Fruit fly (Drosophila melanogaster) ovary, adult (tissue): ENCODE measurements around the gene CG6225.

ENCODE experiments used
- CG17801 ChIP-seq: fragments of 200-800 bp; optimal IDR thresholded peaks from 2 replicates; lab custom pipeline; 2019; ENCODE audit warnings: missing biosample characterization, mild to moderate bottlenecking, missing genetic modification characterization, moderate library complexity; ENCODE audit not compliant: partially characterized antibody

Gene CG6225

DNA sequence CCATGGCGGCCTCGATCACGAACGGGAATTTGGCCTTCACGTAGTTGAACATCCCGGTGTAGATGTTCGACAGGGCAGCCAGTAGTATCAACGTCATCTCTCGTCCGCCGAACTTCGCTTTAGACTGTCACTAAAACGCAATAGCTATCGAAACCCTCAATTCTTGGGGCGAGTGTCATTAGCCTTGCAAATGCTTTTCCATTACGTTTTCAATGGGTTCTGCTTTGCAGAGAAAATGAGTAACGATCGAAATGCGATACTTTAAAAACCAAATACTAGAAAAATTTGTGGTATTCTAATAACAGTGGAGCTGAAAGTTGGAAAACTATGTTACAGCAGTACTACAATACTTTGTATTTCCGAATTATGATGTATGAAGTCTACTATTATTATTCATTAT is 21.8 kb downstream of the CG6225 start, which contains the start of gene CG43630:
Gene CG43630 (minus strand): TSS at position 101 of the 400 bp plus-strand sequence.
- no peak for TF ChIP-seq CG17801 (GFP tag; lab: Kevin White, UChicago)

- no peak for TF ChIP-seq CG17801 (GFP tag; lab: Kevin White, UChicago)
Measured at dm6 chr3R:12678850-12679249, 24.5 kb downstream of the CG6225 start, which contains the start of gene mbo. mbo (minus strand) TSS chr3R:12679052.

DNA sequence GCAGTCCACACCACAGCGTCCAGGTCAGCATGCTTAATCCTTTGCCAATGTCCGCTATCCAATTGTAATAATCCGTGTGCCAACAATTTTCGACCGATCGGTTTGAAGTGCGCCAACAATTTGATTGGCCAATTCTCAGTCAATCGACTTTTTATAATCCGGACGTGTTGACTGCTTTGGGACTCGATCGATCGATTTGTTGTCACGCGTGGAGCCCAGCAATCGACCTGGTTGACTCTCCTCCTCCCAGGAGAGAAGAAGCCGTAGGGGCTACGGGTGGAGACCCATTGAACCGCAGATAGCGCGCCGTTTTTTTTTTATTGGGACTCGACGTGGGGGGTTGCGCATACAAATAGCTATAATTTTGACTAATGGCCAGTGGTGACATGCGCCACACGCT is 26.9 kb downstream of the CG6225 start, which contains the start of gene Cyp313a4:
Gene Cyp313a4 (minus strand): TSS at position 101 of the 400 bp plus-strand sequence.
- no peak for TF ChIP-seq CG17801 (GFP tag; lab: Kevin White, UChicago)

- no peak for TF ChIP-seq CG17801 (GFP tag; lab: Kevin White, UChicago)
Measured at dm6 chr3R:12685290-12685689, 30.9 kb downstream of the CG6225 start.

DNA sequence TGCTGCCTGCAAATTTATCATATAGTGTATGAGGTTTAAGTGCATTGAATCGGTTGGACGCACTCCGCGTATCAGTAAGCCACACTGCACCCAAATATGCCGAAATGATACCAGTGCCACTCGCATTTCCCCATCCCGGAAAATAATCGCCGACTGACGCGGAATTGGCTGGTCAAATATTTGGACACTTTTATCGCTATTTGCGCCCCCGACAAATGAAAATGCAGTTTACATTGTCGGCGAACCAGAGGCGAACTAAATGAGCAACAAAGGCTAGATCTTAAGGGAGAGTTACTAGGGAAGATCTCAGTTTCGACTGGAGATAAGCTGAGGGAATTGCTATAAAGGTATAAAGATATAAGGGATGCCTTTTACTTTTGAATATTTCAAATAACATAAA is 33.7 kb downstream of the CG6225 start:
- no peak for TF ChIP-seq CG17801 (GFP tag; lab: Kevin White, UChicago)

DNA sequence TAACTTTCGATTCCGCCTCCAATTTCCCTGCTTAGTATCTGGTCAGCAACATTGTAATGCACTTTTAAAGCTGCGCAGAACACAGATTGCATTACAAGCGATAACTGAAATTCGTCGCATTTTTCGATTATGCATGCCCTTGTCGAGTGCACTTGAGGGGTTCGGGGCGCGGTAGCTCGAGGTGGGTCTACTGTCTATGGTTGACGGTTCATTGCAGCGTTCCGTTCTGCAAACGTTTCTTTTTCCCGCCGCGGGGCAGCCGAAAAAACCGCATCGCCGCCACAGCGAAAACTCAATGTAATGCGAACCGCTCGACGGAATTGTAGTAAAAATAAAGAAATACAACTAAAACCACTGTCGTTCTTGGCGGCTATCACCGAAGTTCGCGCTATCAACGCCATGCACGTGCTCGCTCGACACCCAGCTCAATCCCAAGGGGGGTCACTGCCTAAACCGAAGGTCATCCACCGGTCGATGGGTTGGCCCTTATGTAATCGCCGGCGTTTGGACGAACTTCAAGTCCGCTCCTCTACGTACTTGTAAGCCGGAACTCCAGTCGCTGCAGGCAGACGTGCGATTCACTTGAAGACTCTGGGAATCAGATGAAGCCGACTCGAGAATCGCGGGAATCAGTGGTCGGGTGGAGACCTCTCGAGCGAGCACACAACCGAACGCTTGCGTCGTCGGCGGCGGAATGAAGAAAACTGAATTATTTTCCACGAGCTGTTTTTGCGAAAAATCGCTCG is 34.5 kb downstream of the CG6225 start, which contains the start of gene kar:
Gene kar (minus strand): TSS at position 696 of the 746 bp plus-strand sequence.
- no peak for TF ChIP-seq CG17801 (GFP tag; lab: Kevin White, UChicago)

DNA sequence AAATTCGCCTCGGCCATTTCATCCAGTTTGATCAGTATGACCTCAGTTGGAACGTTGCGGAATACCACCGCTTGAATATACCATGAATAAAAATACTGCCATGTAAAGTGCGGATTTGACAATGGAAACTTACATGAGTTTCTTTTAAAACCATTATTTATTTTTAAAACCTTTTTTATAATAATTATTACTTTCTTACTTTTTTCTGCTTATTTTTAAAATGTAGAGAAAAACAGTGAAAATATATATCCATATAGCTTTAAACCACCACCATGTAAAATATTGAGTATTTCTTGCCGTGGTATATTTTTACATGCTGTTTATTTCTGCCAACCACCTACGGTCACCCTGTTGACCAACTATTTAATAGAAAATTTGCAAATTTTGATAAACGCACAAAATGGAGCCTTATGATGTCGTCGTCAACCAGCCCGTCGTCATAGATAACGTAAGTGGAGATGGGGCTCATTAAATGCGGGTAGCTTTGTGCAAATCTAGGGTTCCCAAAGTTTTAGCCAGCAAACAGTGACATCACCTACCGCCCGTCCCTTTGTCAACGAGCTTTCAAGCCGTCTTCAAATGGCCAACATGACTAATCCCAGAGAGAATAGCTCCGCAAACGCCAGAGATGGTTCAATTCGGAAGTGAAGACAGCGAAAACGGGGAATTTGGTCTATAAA is 37.2 kb downstream of the CG6225 start, which contains the start of gene Arp1:
Gene Arp1 (plus strand): TSS at position 322 of the 680 bp plus-strand sequence.
- no peak for TF ChIP-seq CG17801 (GFP tag; lab: Kevin White, UChicago)

- no peak for TF ChIP-seq CG17801 (GFP tag; lab: Kevin White, UChicago)
Measured at dm6 chr3R:12692497-12692896, 38.1 kb downstream of the CG6225 start, which contains the start of gene CG31347. CG31347 (minus strand) TSS chr3R:12692597.

DNA sequence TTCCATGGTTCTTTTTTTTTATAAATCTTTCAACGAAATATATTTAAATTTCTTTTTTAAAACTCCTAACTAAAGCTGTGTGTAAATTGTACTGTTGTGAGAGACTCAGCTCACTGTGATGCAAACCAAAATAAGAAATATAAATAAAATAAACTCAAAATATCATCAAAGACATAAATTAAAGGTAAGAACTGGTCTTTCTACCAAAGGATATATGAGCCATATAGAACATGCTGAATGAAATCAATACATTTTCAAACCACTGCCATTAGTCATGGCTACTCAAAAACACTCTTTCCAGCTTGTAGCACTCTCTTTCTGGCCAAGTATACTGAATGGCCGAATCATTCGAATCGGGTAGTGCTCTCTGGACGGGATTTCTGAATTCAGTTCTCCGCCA is 40.4 kb downstream of the CG6225 start, which contains the start of the genes CG14391 and NijC:
Gene CG14391 (minus strand): TSS at position 101 of the 400 bp plus-strand sequence.
Gene NijC (plus strand): TSS at position 388 of the 400 bp plus-strand sequence.
- no peak for TF ChIP-seq CG17801 (GFP tag; lab: Kevin White, UChicago)

- TF ChIP-seq CG17801 (GFP tag; lab: Kevin White, UChicago), result no peak
Measured at dm6 chr3R:12697022-12697421, 42.6 kb downstream of the CG6225 start, which contains the start of gene Past1. Past1 (plus strand) TSS chr3R:12697322.

- TF ChIP-seq CG17801 (GFP tag; lab: Kevin White, UChicago), result no peak
Measured at dm6 chr3R:12697571-12698039, 43.2 kb downstream of the CG6225 start.

dm6 chr3R:12698363-12698762 is 44.0 kb downstream of the CG6225 start:
- no peak for TF ChIP-seq CG17801 (GFP tag; lab: Kevin White, UChicago)

dm6 chr3R:12699620-12700378 is 45.4 kb downstream of the CG6225 start:
- no peak for TF ChIP-seq CG17801 (GFP tag; lab: Kevin White, UChicago)

DNA sequence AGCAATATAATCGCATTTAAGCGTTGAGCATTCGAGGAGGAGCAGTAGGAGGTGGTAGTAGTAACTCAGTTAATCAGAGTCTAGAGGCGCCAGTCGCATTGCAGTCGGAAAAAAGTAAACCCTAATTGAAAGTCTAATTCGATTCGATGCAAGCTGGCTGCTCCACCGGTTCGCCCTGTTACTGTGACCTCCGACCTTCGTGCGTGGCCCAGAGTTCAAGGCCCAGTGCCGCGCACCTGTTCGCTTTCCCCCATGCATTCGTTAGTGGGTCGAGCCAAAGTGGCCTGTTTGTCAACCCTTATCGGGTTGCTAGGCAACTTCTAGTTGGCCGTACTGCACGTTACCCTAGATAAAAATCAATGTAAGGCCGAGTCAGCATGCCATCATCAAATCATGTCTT is 46.1 kb downstream of the CG6225 start:
- TF ChIP-seq CG17801 (GFP tag; lab: Kevin White, UChicago), result no peak
